Fruit fly (Drosophila melanogaster) whole organism, prepupa: ENCODE measurements around the gene P5CDh1.

ENCODE experiments used
- Blimp-1 ChIP-seq: fragments of 200-800 bp; sonication (Bioruptor generic); optimal IDR thresholded peaks from 3 replicates; lab custom pipeline; 2017; ENCODE audit warnings: missing biosample characterization, missing genetic modification characterization, mild to moderate bottlenecking, moderate library complexity, missing genetic modification reagents
- CG10669 ChIP-seq: fragments of 200-800 bp; sonication (Bioruptor generic); optimal IDR thresholded peaks from 3 replicates; lab custom pipeline; 2018; ENCODE audit warnings: missing biosample characterization, mild to moderate bottlenecking, missing genetic modification characterization, moderate library complexity
- CG11294 ChIP-seq: fragments of 200-800 bp; sonication (Bioruptor generic); IDR thresholded peaks from 2 replicates; pipeline ENCODE4 v1.3.6; 2022; ENCODE audit warnings: missing biosample characterization, missing genetic modification characterization
- CG11902 ChIP-seq: fragments of 200-800 bp; sonication (Bioruptor generic); optimal IDR thresholded peaks from 3 replicates; lab custom pipeline; 2016; ENCODE audit warnings: missing biosample characterization, missing genetic modification characterization
- CG15336 ChIP-seq: fragments of 200-800 bp; sonication (Bioruptor generic); IDR thresholded peaks from 2 replicates; pipeline ENCODE4 v1.3.6; 2022; ENCODE audit warnings: missing biosample characterization, missing genetic modification characterization
- CG1621 ChIP-seq: fragments of 200-800 bp; sonication (Bioruptor generic); optimal IDR thresholded peaks from 3 replicates; lab custom pipeline; 2018; ENCODE audit warnings: missing biosample characterization, mild to moderate bottlenecking, missing genetic modification characterization
- CG3032 ChIP-seq: fragments of 200-800 bp; optimal IDR thresholded peaks from 2 replicates; lab custom pipeline; 2019; ENCODE audit warnings: missing biosample characterization, mild to moderate bottlenecking, missing genetic modification characterization, moderate library complexity
- CG31627 ChIP-seq: fragments of 200-800 bp; sonication (Bioruptor generic); optimal IDR thresholded peaks from 3 replicates; lab custom pipeline; 2016; ENCODE audit warnings: missing biosample characterization, missing genetic modification characterization
- CG34406 ChIP-seq: fragments of 200-800 bp; sonication (Bioruptor generic); optimal IDR thresholded peaks from 3 replicates; lab custom pipeline; 2016; ENCODE audit warnings: missing biosample characterization, missing genetic modification characterization
- CG3919 ChIP-seq: fragments of 200-800 bp; sonication (Bioruptor generic); optimal IDR thresholded peaks from 3 replicates; lab custom pipeline; 2016; ENCODE audit warnings: missing biosample characterization, missing genetic modification characterization
- CG4318 ChIP-seq: fragments of 200-800 bp; sonication (Bioruptor generic); optimal IDR thresholded peaks from 3 replicates; lab custom pipeline; 2017; ENCODE audit warnings: missing biosample characterization, mild to moderate bottlenecking, missing genetic modification characterization
- CG6163 ChIP-seq: fragments of 200-800 bp; sonication (Bioruptor generic); IDR thresholded peaks from 3 replicates; pipeline ENCODE4 v1.3.6; 2022; ENCODE audit warnings: missing biosample characterization, missing genetic modification characterization
- CG6808 ChIP-seq: fragments of 200-800 bp; sonication (Bioruptor generic); optimal IDR thresholded peaks from 3 replicates; lab custom pipeline; 2017; ENCODE audit warnings: missing biosample characterization, missing genetic modification characterization, mild to moderate bottlenecking, moderate library complexity, missing genetic modification reagents
- CG6854 ChIP-seq: fragments of 200-800 bp; sonication (Bioruptor generic); optimal IDR thresholded peaks from 2 replicates; lab custom pipeline; 2017; ENCODE audit warnings: missing biosample characterization, mild to moderate bottlenecking, missing genetic modification characterization
- CG8119 ChIP-seq: fragments of 200-800 bp; sonication (Bioruptor generic); IDR thresholded peaks from 3 replicates; pipeline ENCODE4 v1.3.6; 2022; ENCODE audit warnings: missing biosample characterization, missing genetic modification characterization
- CG8319 ChIP-seq: fragments of 200-800 bp; sonication (Bioruptor generic); optimal IDR thresholded peaks from 3 replicates; lab custom pipeline; 2016; ENCODE audit warnings: missing biosample characterization, missing genetic modification characterization
- CG9139 ChIP-seq: fragments of 200-800 bp; sonication (Bioruptor generic); optimal IDR thresholded peaks from 3 replicates; lab custom pipeline; 2017; ENCODE audit warnings: missing biosample characterization, mild to moderate bottlenecking, missing genetic modification characterization
- Eip75B ChIP-seq: fragments of 200-800 bp; sonication (Bioruptor generic); optimal IDR thresholded peaks from 3 replicates; lab custom pipeline; 2016; ENCODE audit warnings: missing biosample characterization, missing genetic modification characterization
- Eip78C ChIP-seq: fragments of 200-800 bp; sonication (Bioruptor generic); peaks from one replicate; lab custom pipeline; 2016; ENCODE audit warnings: missing biosample characterization, missing genetic modification characterization
- Eip93F ChIP-seq: fragments of 200-800 bp; sonication (Bioruptor generic); optimal IDR thresholded peaks from 2 replicates; lab custom pipeline; 2016; ENCODE audit warnings: missing biosample characterization, mild to moderate bottlenecking, missing genetic modification characterization
- Ets96B ChIP-seq: fragments of 200-800 bp; optimal IDR thresholded peaks from 2 replicates; lab custom pipeline; 2019; ENCODE audit warnings: missing biosample characterization, mild to moderate bottlenecking, missing genetic modification characterization, moderate library complexity
- Gug ChIP-seq: fragments of 200-800 bp; sonication (Bioruptor generic); IDR thresholded peaks from 2 replicates; pipeline ENCODE4 v1.3.6; 2022; ENCODE audit warnings: missing biosample characterization, missing genetic modification characterization
- Hr38 ChIP-seq: sonication (Bioruptor generic); optimal IDR thresholded peaks from 2 replicates; lab custom pipeline; 2016; ENCODE audit warnings: missing biosample characterization, missing genetic modification characterization
- Hr4 ChIP-seq: fragments of 200-800 bp; sonication (Bioruptor generic); optimal IDR thresholded peaks from 3 replicates; lab custom pipeline; 2016; ENCODE audit warnings: missing biosample characterization, missing genetic modification characterization
- Lpt ChIP-seq: fragments of 200-800 bp; sonication (Bioruptor generic); optimal IDR thresholded peaks from 3 replicates; lab custom pipeline; 2016; ENCODE audit warnings: missing biosample characterization, missing genetic modification characterization
- Met ChIP-seq: fragments of 200-800 bp; sonication (Bioruptor generic); optimal IDR thresholded peaks from 3 replicates; lab custom pipeline; 2016; ENCODE audit warnings: missing biosample characterization, missing genetic modification characterization
- Smox ChIP-seq: fragments of 200-800 bp; sonication (Bioruptor generic); optimal IDR thresholded peaks from 3 replicates; lab custom pipeline; 2016; ENCODE audit warnings: missing biosample characterization, missing genetic modification characterization
- Sox102F ChIP-seq: fragments of 200-800 bp; sonication (Bioruptor generic); optimal IDR thresholded peaks from 2 replicates; lab custom pipeline; 2016; ENCODE audit warnings: missing biosample characterization, mild to moderate bottlenecking, missing genetic modification characterization
- Sox14 ChIP-seq: fragments of 200-800 bp; sonication (Bioruptor generic); optimal IDR thresholded peaks from 3 replicates; lab custom pipeline; 2016; ENCODE audit warnings: missing biosample characterization, missing genetic modification characterization
- Sox15 ChIP-seq: fragments of 200-800 bp; sonication (Bioruptor generic); optimal IDR thresholded peaks from 3 replicates; lab custom pipeline; 2016; ENCODE audit warnings: missing biosample characterization, missing genetic modification characterization
- achi ChIP-seq: fragments of 200-800 bp; sonication (Bioruptor generic); optimal IDR thresholded peaks from 3 replicates; lab custom pipeline; 2016; ENCODE audit warnings: missing biosample characterization, missing genetic modification characterization
- dsx ChIP-seq: fragments of 200-800 bp; optimal IDR thresholded peaks from 3 replicates; lab custom pipeline; 2019; ENCODE audit warnings: missing biosample characterization, mild to moderate bottlenecking, missing genetic modification characterization, moderate library complexity; ENCODE audit not compliant: poor library complexity, severe bottlenecking
- eg ChIP-seq: fragments of 200-800 bp; sonication (Bioruptor generic); IDR thresholded peaks from 3 replicates; pipeline ENCODE4 v1.3.6; 2022; ENCODE audit warnings: missing biosample characterization, missing genetic modification characterization
- esn ChIP-seq: fragments of 200-800 bp; sonication (Bioruptor generic); optimal IDR thresholded peaks from 2 replicates; lab custom pipeline; 2016; ENCODE audit warnings: missing biosample characterization, mild to moderate bottlenecking, missing genetic modification characterization, moderate library complexity
- fkh ChIP-seq: fragments of 200-800 bp; sonication (Bioruptor generic); optimal IDR thresholded peaks from 3 replicates; lab custom pipeline; 2017; ENCODE audit warnings: missing biosample characterization, mild to moderate bottlenecking, missing genetic modification characterization, moderate library complexity
- pdm3 ChIP-seq: fragments of 200-800 bp; sonication (Bioruptor generic); optimal IDR thresholded peaks from 3 replicates; lab custom pipeline; 2016; ENCODE audit warnings: missing biosample characterization, missing genetic modification characterization
- salr ChIP-seq, 2 experiments: fragments of 200-800 bp; sonication (Bioruptor generic); optimal IDR thresholded peaks; 3 replicates each; lab custom pipeline; 2016 to 2018; ENCODE audit warnings: missing biosample characterization in 2 of 2, missing genetic modification characterization in 2 of 2, mild to moderate bottlenecking in 1 of 2
- spab ChIP-seq: fragments of 200-800 bp; sonication (Bioruptor generic); optimal IDR thresholded peaks from 2 replicates; lab custom pipeline; 2017; ENCODE audit warnings: missing biosample characterization, mild to moderate bottlenecking, missing genetic modification characterization, missing genetic modification reagents
- ss ChIP-seq, 2 experiments: fragments of 200-800 bp; sonication (Bioruptor generic); optimal IDR thresholded peaks; 2 replicates in 1 of 2; 3 replicates in 1 of 2; lab custom pipeline; 2017 to 2018; ENCODE audit warnings: mild to moderate bottlenecking in 2 of 2, missing biosample characterization in 2 of 2, missing genetic modification characterization in 2 of 2, moderate library complexity in 1 of 2
- svp ChIP-seq: fragments of 200-800 bp; sonication (Bioruptor generic); peaks from one replicate; lab custom pipeline; 2016; ENCODE audit warnings: missing biosample characterization, missing genetic modification characterization
- topi ChIP-seq: fragments of 200-800 bp; sonication (Bioruptor generic); optimal IDR thresholded peaks from 3 replicates; lab custom pipeline; 2016; ENCODE audit warnings: missing biosample characterization, missing genetic modification characterization
- vri ChIP-seq: fragments of 200-800 bp; sonication (Bioruptor generic); optimal IDR thresholded peaks from 3 replicates; lab custom pipeline; 2016; ENCODE audit warnings: missing biosample characterization, mild to moderate bottlenecking, missing genetic modification characterization

The P5CDh1 gene

dm6 chr3L:21883619-21884015 is 42.5 kb upstream of the P5CDh1 start (continued):
- peak; percentile 79 for TF ChIP-seq CG15336 (GFP tag; lab: Robert Waterston, UW)
- peak; percentile 63 for TF ChIP-seq CG9139 (GFP tag; lab: Kevin White, UChicago)
- peak; percentile 83 for TF ChIP-seq CG3032 (tag; lab: Kevin White, UChicago)
- TF ChIP-seq CG1621, result peak; percentile 73
- no peak for TF ChIP-seq Hr38
- peak; percentile 76 for TF ChIP-seq CG10669 (GFP tag; lab: Kevin White, UChicago)
- TF ChIP-seq Sox14, result peak; percentile 88
- no peak for TF ChIP-seq CG6854 (GFP tag; lab: Kevin White, UChicago)
- peak; percentile 89 for TF ChIP-seq CG6808
- peak; percentile 69 for TF ChIP-seq Smox
- peak; percentile 87 for TF ChIP-seq spab (GFP tag; lab: Kevin White, UChicago)
- peak; percentile 77 for TF ChIP-seq topi (GFP tag; lab: Kevin White, UChicago)
- TF ChIP-seq vri, result peak; percentile 25
- peak; percentile 86 for TF ChIP-seq Ets96B (tag; lab: Kevin White, UChicago)
- TF ChIP-seq Gug, result 0 out of 2 replicates have a peak, but pooled peaks have one; percentile 9
- peak; percentile 86 for TF ChIP-seq achi (GFP tag; lab: Kevin White, UChicago)
- TF ChIP-seq Blimp-1 (GFP tag; lab: Kevin White, UChicago), result peak; percentile 9
- peak; percentile 69 for TF ChIP-seq Sox15 (GFP tag; lab: Kevin White, UChicago)
- TF ChIP-seq CG4318 (GFP tag; lab: Kevin White, UChicago), result peak; percentile 87
- TF ChIP-seq CG8319 (GFP tag; lab: Kevin White, UChicago), result peak; percentile 83

dm6 chr3L:21883011-21883618 is 42.0 kb upstream of the P5CDh1 start:
- TF ChIP-seq svp, result peak; percentile 84
- TF ChIP-seq CG6163 (GFP tag; lab: Robert Waterston, UW), result peak; percentile 52; the same call in 2 of the 3 replicates
- peak; percentile 97 for TF ChIP-seq dsx (GFP tag; lab: Kevin White, UChicago)
- TF ChIP-seq Hr4 (GFP tag; lab: Kevin White, UChicago), result no peak
- TF ChIP-seq Lpt, result peak; percentile 36

- peak; percentile 81 for TF ChIP-seq Eip78C
- no peak for TF ChIP-seq Lpt
- no peak for TF ChIP-seq CG9139 (GFP tag; lab: Kevin White, UChicago)
- no peak for TF ChIP-seq ss (GFP tag; optimal IDR thresholded peaks at IDR 0.05; lab: Kevin White, UChicago)
- peak; percentile 34 for TF ChIP-seq svp
- TF ChIP-seq pdm3 (GFP tag; lab: Kevin White, UChicago), result no peak
- TF ChIP-seq CG6163 (GFP tag; lab: Robert Waterston, UW), result no peak
- TF ChIP-seq Met (GFP tag; lab: Kevin White, UChicago), result peak; percentile 7
- peak; percentile 12 for TF ChIP-seq Hr4 (GFP tag; lab: Kevin White, UChicago)
Observed at dm6 chr3L:21882075-21882474, 40.9 kb upstream of the P5CDh1 start.

- TF ChIP-seq CG9139 (GFP tag; lab: Kevin White, UChicago), result peak; percentile 85
- peak; percentile 91 for TF ChIP-seq CG6854 (GFP tag; lab: Kevin White, UChicago)
- TF ChIP-seq CG11902 (GFP tag; lab: Kevin White, UChicago), result peak; percentile 98
- TF ChIP-seq CG10669 (GFP tag; lab: Kevin White, UChicago), result peak; percentile 96
- peak; percentile 99 for TF ChIP-seq esn (GFP tag; lab: Kevin White, UChicago)
- peak; percentile 99 for TF ChIP-seq eg (GFP tag; lab: Robert Waterston, UW)
- TF ChIP-seq CG3919 (GFP tag; lab: Kevin White, UChicago), result peak; percentile 98
- TF ChIP-seq vri, result peak; percentile 98
- TF ChIP-seq dsx (GFP tag; lab: Kevin White, UChicago), result peak; percentile 89
- peak; percentile 98 for TF ChIP-seq topi (GFP tag; lab: Kevin White, UChicago)
- peak; percentile 95 for TF ChIP-seq Ets96B (tag; lab: Kevin White, UChicago)
- peak; percentile 99 for TF ChIP-seq CG31627 (GFP tag; lab: Kevin White, UChicago)
- peak; percentile 96 for TF ChIP-seq CG8119 (GFP tag; lab: Robert Waterston, UW)
- TF ChIP-seq CG8319 (GFP tag; lab: Kevin White, UChicago), result peak; percentile 98
- peak; percentile 98 for TF ChIP-seq CG11294 (GFP tag; lab: Robert Waterston, UW)
- TF ChIP-seq achi (GFP tag; lab: Kevin White, UChicago), result peak; percentile 96
- TF ChIP-seq CG34406 (GFP tag; lab: Kevin White, UChicago), result peak; percentile 98
- TF ChIP-seq CG4318 (GFP tag; lab: Kevin White, UChicago), result peak; percentile 86
- TF ChIP-seq Eip93F (GFP tag; lab: Kevin White, UChicago), result peak; percentile 93
- TF ChIP-seq salr (GFP tag; optimal IDR thresholded peaks at IDR 0.05; lab: Kevin White, UChicago), result peak; percentile 85 to 94
- peak; percentile 97 for TF ChIP-seq CG15336 (GFP tag; lab: Robert Waterston, UW)
- TF ChIP-seq Blimp-1 (GFP tag; lab: Kevin White, UChicago), result peak; percentile 89
- peak; percentile 80 for TF ChIP-seq fkh
- peak; percentile 98 for TF ChIP-seq Eip75B (GFP tag; lab: Kevin White, UChicago)
- TF ChIP-seq Sox102F (GFP tag; lab: Kevin White, UChicago), result peak; percentile 99
- TF ChIP-seq Eip78C, result peak; percentile 99
- peak; percentile 99 for TF ChIP-seq svp
Observed at dm6 chr3L:21880398-21880810, 39.2 kb upstream of the P5CDh1 start.
